Worm (Caenorhabditis elegans) whole organism, L2 larva: ENCODE data around the gene C07G1.6.

Source experiments
- ZK546.5 ChIP-seq: sonication (generic microtip); optimal IDR thresholded peaks from 2 replicates; lab custom pipeline; 2017; ENCODE audit warnings: missing biosample characterization, missing genetic modification characterization
- ama-1 ChIP-seq: fragments of 150-350 bp; optimal IDR thresholded peaks from 2 replicates; lab custom pipeline; 2018; ENCODE audit warnings: inconsistent platforms
- gmeb-1 ChIP-seq: fragments of 150-350 bp; optimal IDR thresholded peaks from 2 replicates; lab custom pipeline; 2014; ENCODE audit warnings: missing biosample characterization, missing genetic modification characterization
- nhr-23 ChIP-seq: fragments of 150-350 bp; optimal IDR thresholded peaks from 2 replicates; lab custom pipeline; 2014; ENCODE audit warnings: missing biosample characterization, missing genetic modification reagents, missing genetic modification characterization
- unc-62 ChIP-seq: fragments of 150-350 bp; optimal IDR thresholded peaks from 2 replicates; lab custom pipeline; 2014; ENCODE audit warnings: missing biosample characterization, missing genetic modification reagents, missing genetic modification characterization
- zag-1 ChIP-seq: fragments of 150-350 bp; optimal IDR thresholded peaks from 2 replicates; lab custom pipeline; 2014; ENCODE audit warnings: missing biosample characterization, missing genetic modification characterization

- TF ChIP-seq ama-1 (lab: Kevin White, UChicago) (no peak), nhr-23 (tag; lab: Kevin White, UChicago) (no peak), ZK546.5 (tag; lab: Kevin White, UChicago) (no peak), gmeb-1 (tag; lab: Kevin White, UChicago) (no peak), zag-1 (no peak), unc-62 (GFP tag; lab: Kevin White, UChicago) (no peak)
Observed at ce11 chrIV:8233268-8233667, 23.1 kb upstream of the C07G1.6 start.
